Worm (Caenorhabditis elegans) whole organism, young adult: Measurements from ENCODE around the gene fbxa-164.
"Not testable (repeated sequence)": the region's sequence is repeated elsewhere in the genome, so short reads cannot be mapped to it uniquely, and the experiment has no call there.

ENCODE experiments used
- C17E4.6 ChIP-seq: fragments of 200-800 bp; sonication (Bioruptor generic); IDR thresholded peaks from 2 replicates; pipeline ENCODE4 v1.3.6; 2022; ENCODE audit warnings: missing genetic modification reagents, missing genetic modification characterization, missing compliant biosample characterization
- F10E7.11 ChIP-seq: sonication (generic microtip); optimal IDR thresholded peaks from 2 replicates; lab custom pipeline; 2017; ENCODE audit warnings: mild to moderate bottlenecking, missing genetic modification characterization, moderate library complexity, missing compliant biosample characterization
- F39B2.1 ChIP-seq: fragments of 200-800 bp; sonication (Bioruptor generic); IDR thresholded peaks from 2 replicates; pipeline ENCODE4 v1.3.6; 2022; ENCODE audit warnings: missing genetic modification reagents, missing genetic modification characterization, missing compliant biosample characterization
- F55B11.4 ChIP-seq: sonication (generic microtip); optimal IDR thresholded peaks from 2 replicates; lab custom pipeline; 2016; ENCODE audit warnings: missing compliant biosample characterization, missing genetic modification characterization, borderline replicate concordance; ENCODE audit not compliant: insufficient read depth
- ama-1 ChIP-seq, 3 experiments: fragments of 150-350 bp in 1 of 3; sonication (generic microtip) in 2 of 3; optimal IDR thresholded peaks; 2 replicates each; lab custom pipeline; 2014 to 2018; ENCODE audit warnings: missing biosample characterization in 2 of 3, missing genetic modification characterization in 2 of 3, missing genetic modification reagents in 2 of 3
- attf-3 ChIP-seq: fragments of 200-800 bp; sonication (Bioruptor generic); conservative IDR thresholded peaks from 2 replicates; pipeline ENCODE4 v1.3.6; 2022; ENCODE audit warnings: missing genetic modification reagents, missing genetic modification characterization, missing compliant biosample characterization
- ccch-3 ChIP-seq: fragments of 200-800 bp; sonication (Bioruptor generic); optimal IDR thresholded peaks from 2 replicates; lab custom pipeline; 2018; ENCODE audit warnings: mild to moderate bottlenecking, missing genetic modification characterization, missing compliant biosample characterization
- lag-1 ChIP-seq: fragments of 200-800 bp; sonication (Bioruptor generic); IDR thresholded peaks from 2 replicates; pipeline ENCODE4 v1.3.6; 2022; ENCODE audit warnings: missing genetic modification reagents, missing genetic modification characterization, missing compliant biosample characterization
- nfyb-1 ChIP-seq: fragments of 200-800 bp; sonication (Bioruptor generic); IDR thresholded peaks from 2 replicates; pipeline ENCODE4 v1.3.6; 2022; ENCODE audit warnings: missing genetic modification reagents, missing genetic modification characterization, missing compliant biosample characterization
- nhr-120 ChIP-seq: fragments of 200-800 bp; sonication (Bioruptor generic); IDR thresholded peaks from 2 replicates; pipeline ENCODE4 v1.3.6; 2022; ENCODE audit warnings: missing genetic modification characterization, missing compliant biosample characterization
- snpc-4 ChIP-seq, 5 experiments: fragments of 150-350 bp in 1 of 5; sonication (generic microtip) in 4 of 5; optimal IDR thresholded peaks; 2 replicates each; lab custom pipeline; 2014 to 2018; ENCODE audit warnings: missing genetic modification characterization in 5 of 5, missing biosample characterization in 3 of 5, antibody characterized with exemption in 2 of 5, mild to moderate bottlenecking in 2 of 5, missing compliant biosample characterization in 2 of 5, missing genotype in 2 of 5, moderate library complexity in 2 of 5, missing genetic modification reagents in 1 of 5
- unc-130 ChIP-seq: sonication (generic microtip); optimal IDR thresholded peaks from 2 replicates; lab custom pipeline; 2016; ENCODE audit warnings: missing genetic modification reagents, missing genetic modification characterization, missing compliant biosample characterization
- unc-62 ChIP-seq: fragments of 150-350 bp; optimal IDR thresholded peaks from 2 replicates; lab custom pipeline; 2014; ENCODE audit warnings: missing biosample characterization, missing genetic modification reagents, missing genetic modification characterization

ce11 chrII:1660888-1661287, 47.0 kb upstream of the fbxa-164 start, which contains the start of gene ZC204.13:
- not testable (repeated sequence) for TF ChIP-seq snpc-4 (GFP tag; optimal IDR thresholded peaks at IDR 0.05; lab: Kevin White, UChicago); snpc-4 (tag; optimal IDR thresholded peaks at IDR 0.05; lab: Kevin White, UChicago); ama-1 (optimal IDR thresholded peaks at IDR 0.05; lab: Kevin White, UChicago); ama-1 (GFP tag; optimal IDR thresholded peaks at IDR 0.05; lab: Kevin White, UChicago); unc-62 (GFP tag; lab: Kevin White, UChicago); attf-3; F39B2.1 (GFP tag; lab: Robert Waterston, UW); F55B11.4 (tag; lab: Kevin White, UChicago); unc-130 (GFP tag; lab: Kevin White, UChicago); lag-1; nfyb-1 (GFP tag; lab: Robert Waterston, UW); F10E7.11 (tag; lab: Kevin White, UChicago); nhr-120 (GFP tag; lab: Robert Waterston, UW); C17E4.6 (GFP tag; lab: Robert Waterston, UW); ccch-3 (GFP tag; lab: Kevin White, UChicago)
